Fruit fly (Drosophila melanogaster) Kc167 (cell line): ENCODE data around the gene CG9150.

Experiments used
- Myc ChIP-seq: fragments of >200 bp; optimal IDR thresholded peaks from 2 replicates; lab custom pipeline; 2017; ENCODE audit warnings: missing external identifiers
- Sin3A ChIP-seq: fragments of >200 bp; optimal IDR thresholded peaks from 2 replicates; lab custom pipeline; 2018; ENCODE audit warnings: missing external identifiers
- h ChIP-seq: fragments of >200 bp; optimal IDR thresholded peaks from 3 replicates; lab custom pipeline; 2018; ENCODE audit warnings: missing external identifiers
- insv ChIP-seq: fragments of >200 bp; optimal IDR thresholded peaks from 3 replicates; lab custom pipeline; 2018; ENCODE audit warnings: missing external identifiers
- psq ChIP-seq: fragments of >200 bp; optimal IDR thresholded peaks from 2 replicates; lab custom pipeline; 2017; ENCODE audit warnings: missing external identifiers
- ttk ChIP-seq: sonication (Bioruptor generic); optimal IDR thresholded peaks from 2 replicates; lab custom pipeline; 2017; ENCODE audit warnings: missing external identifiers

CG9150 gene

dm6 chr2L:6077632-6078031 is 9.2 kb upstream of the CG9150 start:
- no peak for TF ChIP-seq insv
- no peak for TF ChIP-seq psq
- no peak for TF ChIP-seq h (lab: Kevin White, UChicago)
- no peak for TF ChIP-seq Myc (lab: Kevin White, UChicago)
- no peak for TF ChIP-seq ttk (lab: Kevin White, UChicago)

- no peak for TF ChIP-seq ttk (lab: Kevin White, UChicago)
Observed at dm6 chr2L:6076829-6077364, 8.5 kb upstream of the CG9150 start.

- TF ChIP-seq Sin3A (lab: Kevin White, UChicago) (no peak), insv (no peak), ttk (lab: Kevin White, UChicago) (no peak), h (lab: Kevin White, UChicago) (no peak), Myc (lab: Kevin White, UChicago) (no peak)
Observed at dm6 chr2L:6076143-6076542, 7.7 kb upstream of the CG9150 start.

- TF ChIP-seq ttk (lab: Kevin White, UChicago) (no peak), h (lab: Kevin White, UChicago) (no peak), Sin3A (lab: Kevin White, UChicago) (no peak), Myc (lab: Kevin White, UChicago) (no peak), insv (no peak), psq (no peak)
Observed at dm6 chr2L:6075345-6075744, 7.0 kb upstream of the CG9150 start.

DNA sequence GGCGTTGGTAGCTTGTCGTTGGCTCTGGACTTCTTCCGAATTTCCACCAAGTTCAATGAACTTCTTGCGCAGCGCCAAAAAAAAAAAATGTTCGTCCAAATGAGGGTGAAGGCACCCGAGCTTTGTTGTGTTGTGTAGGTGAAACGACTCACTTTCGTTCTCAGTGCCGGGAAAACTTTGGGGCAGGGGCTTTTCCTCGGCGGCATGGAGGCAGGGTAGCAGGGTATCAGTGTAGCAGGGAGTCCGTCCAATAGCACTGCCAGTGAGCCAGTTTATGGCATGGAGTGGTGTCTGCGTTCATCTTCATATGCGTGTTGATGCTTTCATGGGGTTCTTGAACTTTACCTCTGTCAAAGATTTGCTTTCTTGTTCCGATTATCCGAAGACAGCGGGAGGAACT is 5.9 kb upstream of the CG9150 start:
- no peak for TF ChIP-seq h (lab: Kevin White, UChicago)
- no peak for TF ChIP-seq ttk (lab: Kevin White, UChicago)
- TF ChIP-seq Sin3A (lab: Kevin White, UChicago): no peak
- no peak for TF ChIP-seq psq
- TF ChIP-seq insv: no peak
- no peak for TF ChIP-seq Myc (lab: Kevin White, UChicago)

dm6 chr2L:6073894-6074293 is 5.5 kb upstream of the CG9150 start:
- TF ChIP-seq ttk (lab: Kevin White, UChicago) (no peak), h (lab: Kevin White, UChicago) (no peak), Sin3A (lab: Kevin White, UChicago) (no peak), insv (no peak), Myc (lab: Kevin White, UChicago) (no peak), psq (no peak)

DNA sequence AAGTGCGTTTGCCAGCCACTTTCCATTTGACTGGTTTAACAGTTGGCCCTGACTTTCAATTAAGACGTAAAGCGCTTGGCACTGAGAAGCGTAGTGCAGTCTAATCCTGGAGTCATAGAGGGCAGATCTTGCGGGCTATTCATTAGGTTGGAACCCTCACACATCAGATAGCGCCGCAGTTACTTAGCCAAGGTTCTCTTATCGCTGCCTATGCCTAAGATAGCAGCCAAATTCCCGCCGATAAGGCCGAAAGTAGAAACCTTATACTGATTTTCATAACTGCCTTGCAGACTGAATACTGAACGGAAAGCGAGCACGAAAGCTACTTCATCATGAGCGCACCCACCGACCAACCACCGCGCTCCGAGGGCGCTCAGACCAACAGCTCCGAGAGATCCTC is 3.7 kb upstream of the CG9150 start:
- TF ChIP-seq Myc (lab: Kevin White, UChicago) (no peak), Sin3A (lab: Kevin White, UChicago) (no peak), insv (no peak), h (lab: Kevin White, UChicago) (no peak), ttk (lab: Kevin White, UChicago) (no peak), psq (no peak)

DNA sequence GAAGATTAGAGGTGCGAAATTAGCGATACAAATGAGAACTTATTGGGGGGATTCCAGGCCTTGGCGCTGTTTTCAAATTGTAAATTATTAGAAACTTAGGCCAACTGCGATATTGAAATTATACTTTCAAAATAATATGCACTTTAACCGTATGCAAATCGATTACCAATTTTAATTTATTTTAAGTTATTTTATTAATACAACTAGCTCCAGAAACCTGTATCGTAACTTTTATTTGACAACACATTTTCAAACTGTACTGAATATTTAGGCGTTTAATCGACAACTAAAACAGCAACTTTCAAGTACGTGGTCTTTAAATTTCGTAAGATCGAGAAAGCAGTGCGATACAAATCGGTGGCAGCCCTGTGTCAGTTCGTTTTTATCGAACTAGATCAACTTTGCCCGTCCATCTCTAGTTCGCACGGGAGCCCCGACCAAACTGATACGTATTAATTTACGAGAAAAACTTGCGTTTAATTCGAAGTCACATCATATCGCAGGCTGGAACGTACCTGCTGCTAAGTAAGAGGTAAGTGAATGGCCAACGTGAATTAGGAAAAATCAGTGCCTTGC is 2.4 kb upstream of the CG9150 start, which contains the start of the genes CG9154 and Kr-h2:
CG9154 (minus strand) TSS at position 31 of the 576 bp plus-strand sequence.
Kr-h2 (plus strand) TSS at position 335 of the 576 bp plus-strand sequence.
- TF ChIP-seq psq: no peak
- TF ChIP-seq insv: no peak
- TF ChIP-seq h (lab: Kevin White, UChicago): no peak
- no peak for TF ChIP-seq Myc (lab: Kevin White, UChicago)
- no peak for TF ChIP-seq Sin3A (lab: Kevin White, UChicago)

DNA sequence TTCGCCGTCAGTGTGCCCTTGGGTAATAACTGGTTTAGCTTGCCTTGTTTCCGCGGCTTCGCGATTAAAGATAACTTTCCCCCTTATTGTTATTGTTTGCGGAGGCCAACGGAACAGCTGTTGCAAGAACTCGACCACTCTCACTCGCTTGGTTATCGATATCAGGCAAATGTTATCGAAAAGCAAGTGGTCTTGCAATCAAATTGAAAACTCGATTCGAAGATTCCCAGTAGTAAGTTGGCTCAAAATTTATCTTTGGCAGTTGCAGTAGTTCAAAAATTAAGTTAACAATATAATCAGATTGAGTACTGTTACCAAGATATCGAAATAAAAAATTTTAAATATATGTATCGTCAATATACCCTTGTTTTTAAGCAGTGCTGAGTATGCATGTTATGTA is 2.6 kb downstream of the CG9150 start, which contains the start of the genes Fbw5 and CG9147:
Fbw5 (minus strand) TSS at position 131 of the 400 bp plus-strand sequence.
CG9147 (plus strand) TSS at position 175 of the 400 bp plus-strand sequence.
- no peak for TF ChIP-seq ttk (lab: Kevin White, UChicago)
- TF ChIP-seq h (lab: Kevin White, UChicago): no peak

dm6 chr2L:6062382-6063082 is 5.9 kb downstream of the CG9150 start, which contains the start of the genes ND-51 and CG13994:
ND-51 (minus strand) TSS chr2L:6062757.
CG13994 (plus strand) TSS chr2L:6062989.
- TF ChIP-seq h (lab: Kevin White, UChicago) (no peak), Myc (lab: Kevin White, UChicago) (no peak), insv (no peak), psq (no peak), Sin3A (lab: Kevin White, UChicago) (no peak), ttk (lab: Kevin White, UChicago) (no peak)

- TF ChIP-seq psq (no peak), h (lab: Kevin White, UChicago) (no peak), Myc (lab: Kevin White, UChicago) (no peak), Sin3A (lab: Kevin White, UChicago) (no peak), insv (no peak), ttk (lab: Kevin White, UChicago) (no peak)
Observed at dm6 chr2L:6060210-6060609, 8.2 kb downstream of the CG9150 start, which contains the start of gene CG34180. CG34180 (plus strand) TSS chr2L:6060510.

- no peak for TF ChIP-seq Sin3A (lab: Kevin White, UChicago)
- no peak for TF ChIP-seq insv
- no peak for TF ChIP-seq Myc (lab: Kevin White, UChicago)
- no peak for TF ChIP-seq ttk (lab: Kevin White, UChicago)
- no peak for TF ChIP-seq psq
- no peak for TF ChIP-seq h (lab: Kevin White, UChicago)
Observed at dm6 chr2L:6053874-6054469, 14.4 kb downstream of the CG9150 start, which contains the start of gene CG13995. CG13995 (plus strand) TSS chr2L:6054302.
